Worm (Caenorhabditis elegans): ENCODE measurements around the gene B0478.3.

- TF ChIP-seq sea-1 (GFP tag; conservative IDR thresholded peaks at IDR 0.05) (no peak), flt-1 (GFP tag; IDR thresholded peaks at IDR 0.05) (no peak), ama-1 (optimal IDR thresholded peaks at IDR 0.05) (no peak), ceh-36 (tag; optimal IDR thresholded peaks at IDR 0.05) (no peak), ceh-13 (GFP tag; optimal IDR thresholded peaks at IDR 0.05) (no peak), F13C5.2 (tag; optimal IDR thresholded peaks at IDR 0.05) (no peak), hnd-1 (tag; optimal IDR thresholded peaks at IDR 0.05) (no peak), tra-4 (tag; optimal IDR thresholded peaks at IDR 0.05) (no peak)
Observed at ce11 chrIV:6957341-6957740, 7.1 kb downstream of the B0478.3 start, which contains the start of gene jnk-1.
